Worm (Caenorhabditis elegans) whole organism, young adult: ENCODE measurements around the gene abu-2.

Experiments used
- F10E7.11 ChIP-seq: sonication (generic microtip); optimal IDR thresholded peaks from 2 replicates; lab custom pipeline; 2017; ENCODE audit warnings: mild to moderate bottlenecking, missing genetic modification characterization, moderate library complexity, missing compliant biosample characterization
- F23B12.7 ChIP-seq: sonication (generic microtip); optimal IDR thresholded peaks from 2 replicates; lab custom pipeline; 2017; ENCODE audit warnings: missing genetic modification characterization, mild to moderate bottlenecking, missing compliant biosample characterization, antibody characterized with exemption, moderate library complexity; ENCODE audit not compliant: insufficient read depth
- ama-1 ChIP-seq, 3 experiments: fragments of 150-350 bp in 1 of 3; sonication (generic microtip) in 2 of 3; optimal IDR thresholded peaks; 2 replicates each; lab custom pipeline; 2014 to 2018; ENCODE audit warnings: missing biosample characterization in 2 of 3, missing genetic modification characterization in 2 of 3, missing genetic modification reagents in 2 of 3
- ets-4 ChIP-seq: fragments of 200-800 bp; sonication (Bioruptor generic); optimal IDR thresholded peaks from 2 replicates; lab custom pipeline; 2018; ENCODE audit warnings: mild to moderate bottlenecking, missing genetic modification characterization, missing compliant biosample characterization
- lin-40 ChIP-seq: sonication (generic microtip); optimal IDR thresholded peaks from 2 replicates; lab custom pipeline; 2016; ENCODE audit warnings: missing genetic modification characterization, mild to moderate bottlenecking, missing compliant biosample characterization, missing genotype, missing genetic modification reagents
- nfya-1 ChIP-seq: sonication (generic microtip); optimal IDR thresholded peaks from 2 replicates; lab custom pipeline; 2017; ENCODE audit warnings: antibody characterized with exemption, missing compliant biosample characterization, missing genetic modification characterization, borderline replicate concordance; ENCODE audit not compliant: insufficient read depth
- rec-8 ChIP-seq, 2 experiments: sonication (generic microtip); optimal IDR thresholded peaks; 2 replicates each; lab custom pipeline; 2016; ENCODE audit warnings: mild to moderate bottlenecking in 2 of 2, missing genetic modification characterization in 2 of 2, missing genetic modification reagents in 2 of 2, missing genotype in 2 of 2, missing biosample characterization in 1 of 2, missing compliant biosample characterization in 1 of 2, moderate library complexity in 1 of 2

ce11 chrX:1412844-1413243 lies 2.4 kb upstream of the abu-2 start, which contains the start of gene srh-19:
- TF ChIP-seq ama-1 (optimal IDR thresholded peaks at IDR 0.05; lab: Kevin White, UChicago) (no peak), ama-1 (GFP tag; optimal IDR thresholded peaks at IDR 0.05; lab: Kevin White, UChicago) (no peak), ets-4 (GFP tag; lab: Kevin White, UChicago) (no peak), rec-8 (tag; optimal IDR thresholded peaks at IDR 0.05; lab: Kevin White, UChicago) (no peak), lin-40 (tag; lab: Kevin White, UChicago) (no peak), F10E7.11 (tag; lab: Kevin White, UChicago) (no peak), nfya-1 (no peak), F23B12.7 (tag; lab: Kevin White, UChicago) (no peak)
